Worm (Caenorhabditis elegans) whole organism, early embryonic: ENCODE data around the gene C26B2.8.

Source experiments
- B0310.2 ChIP-seq: sonication (generic microtip); optimal IDR thresholded peaks from 2 replicates; lab custom pipeline; 2016; ENCODE audit warnings: mild to moderate bottlenecking, missing genetic modification characterization, missing compliant biosample characterization
- F13C5.2 ChIP-seq: sonication (generic microtip); optimal IDR thresholded peaks from 2 replicates; lab custom pipeline; 2017; ENCODE audit warnings: mild to moderate bottlenecking, missing genetic modification characterization, inconsistent platforms, missing compliant biosample characterization
- aly-1 ChIP-seq: sonication (generic microtip); optimal IDR thresholded peaks from 2 replicates; lab custom pipeline; 2016; ENCODE audit warnings: missing genetic modification characterization, missing compliant biosample characterization
- ama-1 ChIP-seq: fragments of 150-350 bp; optimal IDR thresholded peaks from 2 replicates; lab custom pipeline; 2014
- ceh-13 ChIP-seq: fragments of 200-800 bp; sonication (Bioruptor generic); optimal IDR thresholded peaks from 2 replicates; lab custom pipeline; 2018; ENCODE audit warnings: mild to moderate bottlenecking, missing genetic modification characterization, missing compliant biosample characterization
- ceh-36 ChIP-seq: sonication (generic microtip); optimal IDR thresholded peaks from 2 replicates; lab custom pipeline; 2016; ENCODE audit warnings: missing genetic modification characterization, inconsistent platforms, missing compliant biosample characterization
- ets-7 ChIP-seq: sonication (generic microtip); optimal IDR thresholded peaks from 2 replicates; lab custom pipeline; 2016; ENCODE audit warnings: missing genotype, missing genetic modification characterization, missing compliant biosample characterization
- flt-1 ChIP-seq: fragments of 200-800 bp; sonication (Bioruptor generic); IDR thresholded peaks from 2 replicates; pipeline ENCODE4 v1.3.6; 2022; ENCODE audit warnings: missing genetic modification characterization, missing compliant biosample characterization
- hmbx-1 ChIP-seq: sonication (generic microtip); optimal IDR thresholded peaks from 2 replicates; lab custom pipeline; 2016; ENCODE audit warnings: mild to moderate bottlenecking, missing genetic modification characterization, missing compliant biosample characterization
- hmg-4 ChIP-seq: fragments of 200-800 bp; sonication (Bioruptor generic); optimal IDR thresholded peaks from 2 replicates; lab custom pipeline; 2018; ENCODE audit warnings: mild to moderate bottlenecking, missing genetic modification characterization, missing compliant biosample characterization
- hnd-1 ChIP-seq: sonication (generic microtip); optimal IDR thresholded peaks from 2 replicates; lab custom pipeline; 2016; ENCODE audit warnings: missing genetic modification characterization, missing compliant biosample characterization
- pes-1 ChIP-seq: fragments of 200-800 bp; sonication (Bioruptor generic); IDR thresholded peaks from 2 replicates; pipeline ENCODE4 v1.3.6; 2022; ENCODE audit warnings: missing genetic modification reagents, missing genetic modification characterization, missing compliant biosample characterization
- scrt-1 ChIP-seq: fragments of 200-800 bp; sonication (Bioruptor generic); IDR thresholded peaks from 2 replicates; pipeline ENCODE4 v1.3.6; 2022; ENCODE audit warnings: missing genetic modification characterization, missing compliant biosample characterization
- sea-1 ChIP-seq: fragments of 200-800 bp; sonication (Bioruptor generic); conservative IDR thresholded peaks from 2 replicates; pipeline ENCODE4 v1.3.6; 2022; ENCODE audit warnings: missing genetic modification characterization, missing compliant biosample characterization
- tbx-11 ChIP-seq: fragments of 200-800 bp; sonication (Bioruptor generic); IDR thresholded peaks from 2 replicates; pipeline ENCODE4 v1.3.6; 2022; ENCODE audit warnings: missing genetic modification characterization, missing compliant biosample characterization
- tbx-37 ChIP-seq: fragments of 200-800 bp; sonication (Bioruptor generic); conservative IDR thresholded peaks from 2 replicates; pipeline ENCODE4 v1.3.6; 2022; ENCODE audit warnings: missing genetic modification reagents, missing genetic modification characterization, missing compliant biosample characterization
- tra-4 ChIP-seq: sonication (generic microtip); optimal IDR thresholded peaks from 2 replicates; lab custom pipeline; 2017; ENCODE audit warnings: missing genetic modification characterization, missing compliant biosample characterization

C26B2.8 gene

DNA sequence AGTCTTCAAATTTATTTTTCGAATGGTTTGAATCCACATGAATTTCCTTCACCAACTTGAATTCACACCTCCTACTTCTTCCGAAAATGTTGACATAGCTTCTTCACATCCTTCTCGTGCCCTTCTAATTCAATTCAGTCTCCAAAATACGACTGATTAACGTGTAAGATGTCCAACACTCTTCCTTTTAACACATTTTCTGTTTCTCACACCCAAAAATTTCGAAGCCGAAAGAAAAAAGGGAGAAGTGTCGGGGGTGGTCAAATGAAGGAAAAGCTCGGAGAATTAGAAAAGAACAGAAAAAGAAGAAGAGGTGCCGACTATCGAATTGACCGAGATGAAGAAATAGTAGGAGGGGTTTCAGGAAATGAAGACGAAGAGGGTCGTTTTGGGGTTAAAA lies 38.7 kb downstream of the C26B2.8 start:
- TF ChIP-seq F13C5.2 (tag; lab: Kevin White, UChicago) (no peak), tbx-11 (no peak), tra-4 (tag; lab: Kevin White, UChicago) (no peak), ceh-13 (GFP tag; lab: Kevin White, UChicago) (no peak), scrt-1 (GFP tag; lab: Robert Waterston, UW) (no peak), ets-7 (tag; lab: Kevin White, UChicago) (no peak), ama-1 (lab: Kevin White, UChicago) (no peak), aly-1 (tag; lab: Kevin White, UChicago) (no peak), sea-1 (GFP tag; lab: Robert Waterston, UW) (no peak), pes-1 (GFP tag; lab: Robert Waterston, UW) (no peak), tbx-37 (no peak), B0310.2 (tag; lab: Kevin White, UChicago) (no peak), hnd-1 (tag; lab: Kevin White, UChicago) (no peak), ceh-36 (tag; lab: Kevin White, UChicago) (no peak), hmbx-1 (tag; lab: Kevin White, UChicago) (no peak), hmg-4 (GFP tag; lab: Kevin White, UChicago) (no peak), flt-1 (GFP tag; lab: Robert Waterston, UW) (no peak)

DNA sequence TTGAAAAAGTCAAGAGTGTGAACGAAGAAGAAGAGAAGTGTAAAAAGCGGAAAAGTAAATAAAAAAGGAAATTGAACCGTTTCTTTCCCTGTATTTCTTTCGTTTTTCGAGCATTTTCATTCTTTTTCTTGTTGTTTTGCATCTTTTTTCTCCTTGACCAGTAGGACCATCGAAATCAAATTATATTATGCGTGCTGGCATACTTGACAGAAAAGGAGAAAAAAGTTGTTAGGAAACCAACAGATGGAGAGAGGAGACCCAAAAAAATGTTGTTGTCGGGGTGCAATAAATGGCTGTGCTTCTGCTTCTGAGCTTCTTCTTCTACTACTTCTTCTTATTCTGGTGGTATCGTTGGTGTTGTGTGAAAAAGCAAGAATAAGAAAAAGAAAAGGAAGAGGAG lies 40.0 kb downstream of the C26B2.8 start:
- TF ChIP-seq hmg-4 (GFP tag; lab: Kevin White, UChicago) (no peak), scrt-1 (GFP tag; lab: Robert Waterston, UW) (no peak), sea-1 (GFP tag; lab: Robert Waterston, UW) (no peak), ceh-36 (tag; lab: Kevin White, UChicago) (no peak)

DNA sequence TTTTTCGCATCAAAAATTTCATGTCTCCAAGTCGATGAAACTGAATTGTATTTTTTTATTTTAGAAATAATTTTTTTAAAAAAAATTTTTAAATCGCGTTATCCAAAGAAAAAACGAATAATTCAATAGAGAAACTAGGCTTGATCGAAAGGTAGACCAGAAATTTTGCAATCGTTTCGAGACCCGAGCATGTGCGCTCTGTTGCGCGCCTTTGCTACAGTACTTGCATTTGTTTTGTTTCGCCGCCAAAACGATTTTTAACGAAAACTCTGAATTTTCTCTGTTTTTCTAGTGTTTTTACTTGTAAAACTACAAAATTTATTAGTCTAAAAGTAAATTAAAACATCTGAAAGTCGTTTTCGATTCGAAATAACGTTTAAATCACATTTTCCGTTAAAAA lies 47.3 kb downstream of the C26B2.8 start:
- TF ChIP-seq hmg-4 (GFP tag; lab: Kevin White, UChicago) (no peak), hnd-1 (tag; lab: Kevin White, UChicago) (no peak), F13C5.2 (tag; lab: Kevin White, UChicago) (no peak), tbx-11 (no peak), tbx-37 (no peak), ceh-36 (tag; lab: Kevin White, UChicago) (no peak)

DNA sequence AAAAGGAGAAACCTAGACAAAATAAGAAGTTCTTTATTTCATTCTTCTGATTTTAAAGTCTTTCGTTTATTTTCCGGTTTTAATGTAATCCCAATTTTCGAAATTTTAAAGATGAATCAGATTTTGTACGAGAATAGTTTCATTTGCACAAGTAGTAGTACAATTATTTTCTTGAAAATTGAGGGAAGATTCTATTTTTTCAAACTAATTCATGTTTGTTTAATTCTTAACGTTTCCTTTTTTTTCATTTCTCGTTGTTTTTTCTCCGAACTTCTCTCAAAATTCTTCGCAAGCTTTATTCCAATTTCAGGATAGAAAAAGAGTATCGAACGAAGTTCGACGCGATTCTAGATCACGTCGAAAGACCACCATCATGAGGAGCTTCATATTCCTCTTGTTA lies 48.4 kb downstream of the C26B2.8 start, which contains the start of gene sax-7:
TSS of gene sax-7 (plus strand) at position 301 of the 400 bp plus-strand sequence.
- no peak for TF ChIP-seq tra-4 (tag; lab: Kevin White, UChicago)
- no peak for TF ChIP-seq scrt-1 (GFP tag; lab: Robert Waterston, UW)
- TF ChIP-seq B0310.2 (tag; lab: Kevin White, UChicago) = no peak
- TF ChIP-seq hmbx-1 (tag; lab: Kevin White, UChicago) = no peak
- TF ChIP-seq tbx-37 = no peak
- TF ChIP-seq hnd-1 (tag; lab: Kevin White, UChicago) = no peak
- TF ChIP-seq ets-7 (tag; lab: Kevin White, UChicago) = no peak
- no peak for TF ChIP-seq flt-1 (GFP tag; lab: Robert Waterston, UW)
- no peak for TF ChIP-seq hmg-4 (GFP tag; lab: Kevin White, UChicago)
- no peak for TF ChIP-seq aly-1 (tag; lab: Kevin White, UChicago)
- TF ChIP-seq pes-1 (GFP tag; lab: Robert Waterston, UW) = no peak
- TF ChIP-seq sea-1 (GFP tag; lab: Robert Waterston, UW) = no peak
- no peak for TF ChIP-seq tbx-11
- no peak for TF ChIP-seq ceh-13 (GFP tag; lab: Kevin White, UChicago)
- TF ChIP-seq F13C5.2 (tag; lab: Kevin White, UChicago) = no peak
- no peak for TF ChIP-seq ama-1 (lab: Kevin White, UChicago)
- TF ChIP-seq ceh-36 (tag; lab: Kevin White, UChicago) = no peak
